Fruit fly (Drosophila melanogaster): Measurements from ENCODE around the gene rdgA.

DNA sequence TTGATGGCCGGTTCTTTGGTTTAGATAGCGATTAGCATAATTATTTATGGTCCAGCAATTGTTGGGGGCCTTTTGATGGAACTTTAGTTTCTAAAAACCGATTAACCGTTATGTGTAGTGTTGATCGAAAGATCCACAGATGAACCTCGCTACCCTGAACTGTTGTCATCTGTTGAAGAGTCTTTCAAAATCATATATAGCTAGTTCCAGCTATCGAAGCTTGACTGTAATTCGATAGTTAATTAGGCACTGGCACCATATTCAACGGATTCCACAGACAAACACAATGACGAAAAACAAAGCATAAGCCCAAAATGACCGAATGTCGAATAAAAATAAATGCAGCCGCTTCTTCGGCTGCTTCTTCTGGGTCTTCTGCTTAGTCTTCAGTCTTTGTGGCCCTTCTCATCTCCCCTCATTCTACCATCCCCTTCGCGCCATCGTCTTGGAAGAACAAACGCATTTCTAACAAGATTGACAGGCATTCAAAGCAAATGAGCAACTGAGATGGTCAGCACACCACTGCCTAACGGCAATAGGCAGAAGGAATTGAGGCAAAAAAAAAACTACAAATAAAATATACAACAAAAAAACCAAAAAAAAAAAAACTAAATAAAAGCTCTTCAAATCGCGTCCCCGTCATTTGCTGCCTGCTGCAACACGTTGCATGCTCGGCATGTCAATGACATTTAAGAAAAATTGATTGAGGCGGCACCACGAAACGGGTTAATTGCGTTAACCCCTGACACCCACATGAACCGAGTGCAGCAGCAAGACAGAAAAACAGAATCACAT lies 137.0 kb downstream of the rdgA start:
- TF ChIP-seq ovo (GFP tag; optimal IDR thresholded peaks at IDR 0.05) (no peak), cnc (optimal IDR thresholded peaks at IDR 0.05) (no peak), CG14711 (tag; optimal IDR thresholded peaks at IDR 0.05) (no peak), CG33017 (tag; optimal IDR thresholded peaks at IDR 0.05) (no peak), CG11617 (GFP tag; optimal IDR thresholded peaks at IDR 0.05) (no peak), tj (GFP tag; optimal IDR thresholded peaks at IDR 0.05) (no peak), CG12768 (GFP tag; optimal IDR thresholded peaks at IDR 0.05) (no peak), CG7045 (GFP tag; optimal IDR thresholded peaks at IDR 0.05) (no peak), CG1620 (GFP tag; optimal IDR thresholded peaks at IDR 0.05) (no peak), toe (GFP tag; optimal IDR thresholded peaks at IDR 0.05) (no peak)
